Worm (Caenorhabditis elegans): ENCODE results near the gene E02C12.10.

ce11 chrV:9356345-9356744, 21.9 kb downstream of the E02C12.10 start, which contains the start of gene ttr-49:
- TF ChIP-seq him-1 (tag; optimal IDR thresholded peaks at IDR 0.05): no peak
- no peak for TF ChIP-seq dao-5 (tag; optimal IDR thresholded peaks at IDR 0.05)

Data from whole organism, L4/young adult.